Worm (Caenorhabditis elegans) whole organism, late embryonic: ENCODE measurements around the gene F58E1.13.

Experiments used
- C08G9.2 ChIP-seq: sonication (generic microtip); optimal IDR thresholded peaks from 2 replicates; lab custom pipeline; 2016; ENCODE audit warnings: mild to moderate bottlenecking, missing genetic modification characterization, moderate library complexity, missing compliant biosample characterization
- C38D4.7 ChIP-seq: fragments of 200-800 bp; sonication (Bioruptor generic); optimal IDR thresholded peaks from 2 replicates; lab custom pipeline; 2018; ENCODE audit warnings: mild to moderate bottlenecking, missing genetic modification characterization, moderate library complexity, missing compliant biosample characterization
- F13H6.1 ChIP-seq: sonication (generic microtip); optimal IDR thresholded peaks from 2 replicates; lab custom pipeline; 2016; ENCODE audit warnings: missing genetic modification characterization, missing compliant biosample characterization
- K02D7.2 ChIP-seq: sonication (generic microtip); optimal IDR thresholded peaks from 2 replicates; lab custom pipeline; 2017; ENCODE audit warnings: mild to moderate bottlenecking, missing genetic modification characterization, missing compliant biosample characterization
- K09A11.1 ChIP-seq: sonication (generic microtip); optimal IDR thresholded peaks from 2 replicates; lab custom pipeline; 2017; ENCODE audit warnings: antibody characterized with exemption, mild to moderate bottlenecking, missing genetic modification characterization, missing compliant biosample characterization; ENCODE audit not compliant: insufficient read depth
- T23F11.4 ChIP-seq: fragments of 200-800 bp; sonication (Bioruptor generic); optimal IDR thresholded peaks from 2 replicates; lab custom pipeline; 2018; ENCODE audit warnings: mild to moderate bottlenecking, missing genetic modification characterization, missing compliant biosample characterization
- Y22D7AL.16 ChIP-seq: sonication (generic microtip); optimal IDR thresholded peaks from 2 replicates; lab custom pipeline; 2016; ENCODE audit warnings: missing genetic modification characterization, missing compliant biosample characterization
- ahr-1 ChIP-seq: sonication (generic microtip); optimal IDR thresholded peaks from 2 replicates; lab custom pipeline; 2016; ENCODE audit warnings: missing genetic modification characterization, missing compliant biosample characterization
- ama-1 ChIP-seq: fragments of 150-350 bp; optimal IDR thresholded peaks from 2 replicates; lab custom pipeline; 2014
- ceh-18 ChIP-seq: sonication (generic microtip); optimal IDR thresholded peaks from 2 replicates; lab custom pipeline; 2016; ENCODE audit warnings: missing genetic modification characterization, missing compliant biosample characterization
- ceh-2 ChIP-seq: sonication (generic microtip); optimal IDR thresholded peaks from 2 replicates; lab custom pipeline; 2016; ENCODE audit warnings: missing genotype, missing genetic modification characterization, missing compliant biosample characterization
- ceh-22 ChIP-seq: sonication (generic microtip); optimal IDR thresholded peaks from 2 replicates; lab custom pipeline; 2017; ENCODE audit warnings: missing biosample characterization, missing genetic modification characterization
- ceh-24 ChIP-seq: sonication (generic microtip); optimal IDR thresholded peaks from 2 replicates; lab custom pipeline; 2016; ENCODE audit warnings: mild to moderate bottlenecking, missing genetic modification characterization, missing compliant biosample characterization
- ceh-31 ChIP-seq: sonication (generic microtip); optimal IDR thresholded peaks from 2 replicates; lab custom pipeline; 2016; ENCODE audit warnings: missing genetic modification characterization, missing compliant biosample characterization
- ceh-34 ChIP-seq: sonication (generic microtip); optimal IDR thresholded peaks from 2 replicates; lab custom pipeline; 2016; ENCODE audit warnings: mild to moderate bottlenecking, missing genetic modification characterization, missing compliant biosample characterization
- ceh-6 ChIP-seq: fragments of 200-800 bp; sonication (Bioruptor generic); optimal IDR thresholded peaks from 2 replicates; lab custom pipeline; 2018; ENCODE audit warnings: mild to moderate bottlenecking, missing genetic modification characterization, missing compliant biosample characterization
- che-1 ChIP-seq: sonication (generic microtip); optimal IDR thresholded peaks from 2 replicates; lab custom pipeline; 2016; ENCODE audit warnings: mild to moderate bottlenecking, missing genetic modification characterization, missing compliant biosample characterization
- ets-4 ChIP-seq: sonication (generic microtip); optimal IDR thresholded peaks from 2 replicates; lab custom pipeline; 2016; ENCODE audit warnings: missing genetic modification characterization, missing compliant biosample characterization
- fax-1 ChIP-seq: sonication (generic microtip); optimal IDR thresholded peaks from 2 replicates; lab custom pipeline; 2016; ENCODE audit warnings: missing genotype, missing genetic modification characterization, missing compliant biosample characterization
- fkh-6 ChIP-seq: sonication (generic microtip); optimal IDR thresholded peaks from 2 replicates; lab custom pipeline; 2016; ENCODE audit warnings: missing genetic modification characterization, missing compliant biosample characterization
- hlh-13 ChIP-seq: fragments of 200-800 bp; sonication (Bioruptor generic); optimal IDR thresholded peaks from 2 replicates; lab custom pipeline; 2018; ENCODE audit warnings: mild to moderate bottlenecking, missing genetic modification characterization, missing compliant biosample characterization
- hlh-15 ChIP-seq: sonication (generic microtip); optimal IDR thresholded peaks from 2 replicates; lab custom pipeline; 2016; ENCODE audit warnings: missing genetic modification characterization, missing compliant biosample characterization
- hlh-8 ChIP-seq: sonication (generic microtip); optimal IDR thresholded peaks from 2 replicates; lab custom pipeline; 2016; ENCODE audit warnings: missing genotype, missing genetic modification characterization, missing compliant biosample characterization
- lim-6 ChIP-seq: sonication (generic microtip); optimal IDR thresholded peaks from 2 replicates; lab custom pipeline; 2016; ENCODE audit warnings: missing genetic modification characterization, missing compliant biosample characterization
- lin-11 ChIP-seq: fragments of 200-800 bp; sonication (Bioruptor generic); optimal IDR thresholded peaks from 2 replicates; lab custom pipeline; 2018; ENCODE audit warnings: mild to moderate bottlenecking, missing genetic modification characterization, missing compliant biosample characterization
- nfya-1 ChIP-seq: sonication (generic microtip); optimal IDR thresholded peaks from 2 replicates; lab custom pipeline; 2017; ENCODE audit warnings: missing genetic modification characterization, mild to moderate bottlenecking, missing compliant biosample characterization, antibody characterized with exemption, moderate library complexity
- nhr-232 ChIP-seq: sonication (generic microtip); optimal IDR thresholded peaks from 2 replicates; lab custom pipeline; 2016; ENCODE audit warnings: missing genetic modification characterization, missing compliant biosample characterization
- odd-2 ChIP-seq: sonication (generic microtip); optimal IDR thresholded peaks from 2 replicates; lab custom pipeline; 2017; ENCODE audit warnings: antibody characterized with exemption, mild to moderate bottlenecking, missing genetic modification characterization, missing compliant biosample characterization
- pax-1 ChIP-seq: fragments of 150-350 bp; optimal IDR thresholded peaks from 2 replicates; lab custom pipeline; 2014; ENCODE audit warnings: missing biosample characterization, missing genetic modification characterization
- pros-1 ChIP-seq: fragments of 150-350 bp; optimal IDR thresholded peaks from 2 replicates; lab custom pipeline; 2014; ENCODE audit warnings: missing biosample characterization, missing genetic modification reagents, missing genetic modification characterization
- rnt-1 ChIP-seq: sonication (generic microtip); optimal IDR thresholded peaks from 2 replicates; lab custom pipeline; 2016; ENCODE audit warnings: missing genetic modification characterization, missing compliant biosample characterization
- syd-9 ChIP-seq: sonication (generic microtip); optimal IDR thresholded peaks from 2 replicates; lab custom pipeline; 2016; ENCODE audit warnings: mild to moderate bottlenecking, missing genetic modification characterization, moderate library complexity, missing compliant biosample characterization
- unc-3 ChIP-seq, 2 experiments: fragments of 200-800 bp in 1 of 2; sonication (Bioruptor generic) in 1 of 2; sonication (generic microtip) in 1 of 2; conservative IDR thresholded peaks in 1 of 2; optimal IDR thresholded peaks in 1 of 2; 2 replicates each; pipeline versions ENCODE4 v1.3.6 to Lab custom; 2016 to 2022; ENCODE audit warnings: missing compliant biosample characterization in 2 of 2, missing genetic modification characterization in 2 of 2, missing genetic modification reagents in 1 of 2
- unc-42 ChIP-seq: sonication (generic microtip); optimal IDR thresholded peaks from 2 replicates; lab custom pipeline; 2016; ENCODE audit warnings: missing genotype, missing genetic modification characterization, missing compliant biosample characterization
- unc-86 ChIP-seq: sonication (generic microtip); optimal IDR thresholded peaks from 2 replicates; lab custom pipeline; 2016; ENCODE audit warnings: missing genetic modification characterization, missing compliant biosample characterization
- zip-5 ChIP-seq: sonication (generic microtip); optimal IDR thresholded peaks from 2 replicates; lab custom pipeline; 2016; ENCODE audit warnings: missing genetic modification characterization, missing compliant biosample characterization

Gene F58E1.13

DNA sequence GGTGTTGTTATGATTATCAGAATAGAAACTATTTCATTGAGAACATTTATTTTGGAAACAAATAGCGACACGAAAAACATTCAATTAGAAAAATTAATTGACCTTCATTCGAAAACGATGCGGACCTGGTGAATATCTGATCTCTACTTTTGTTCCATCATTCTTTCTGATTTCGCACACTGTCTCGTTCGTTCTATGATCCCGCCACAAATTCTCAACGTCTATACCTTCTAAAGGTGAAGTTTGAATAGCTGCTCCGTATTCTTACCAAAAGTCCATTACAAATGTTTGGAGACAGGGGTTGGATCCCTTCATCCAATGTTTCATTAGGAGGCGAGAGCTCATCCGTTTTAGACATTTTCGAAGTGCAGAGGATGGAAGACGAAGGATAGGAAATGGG lies 43.9 kb downstream of the F58E1.13 start, which contains the start of gene fbxb-16:
Gene fbxb-16 (minus strand): TSS at position 101 of the 400 bp plus-strand sequence.
- TF ChIP-seq K09A11.1, result no peak
- no peak for TF ChIP-seq C38D4.7 (GFP tag; lab: Kevin White, UChicago)
- TF ChIP-seq ceh-22, result no peak
- no peak for TF ChIP-seq pax-1 (tag; lab: Kevin White, UChicago)
- TF ChIP-seq K02D7.2 (tag; lab: Kevin White, UChicago), result no peak
- TF ChIP-seq Y22D7AL.16 (tag; lab: Kevin White, UChicago), result no peak
- TF ChIP-seq unc-42 (tag; lab: Kevin White, UChicago), result no peak

DNA sequence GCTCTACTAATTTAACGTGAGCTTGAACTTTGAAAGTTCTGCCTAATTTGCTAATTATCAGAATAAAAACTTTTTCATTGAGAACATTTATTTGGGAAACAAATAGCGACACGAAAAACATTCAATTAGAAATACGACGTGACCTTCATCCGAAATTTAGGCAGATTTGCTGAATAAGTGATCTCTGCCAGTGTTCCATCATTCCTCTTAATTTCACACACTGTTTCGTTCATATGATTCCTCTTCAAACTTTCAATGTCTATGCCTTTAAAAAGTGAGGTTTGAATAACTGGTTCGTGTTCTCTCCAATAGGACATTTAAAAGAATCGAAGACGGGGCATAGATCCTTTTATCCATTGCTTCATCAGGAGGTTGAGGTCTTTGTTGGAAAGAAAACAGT lies 45.2 kb downstream of the F58E1.13 start, which contains the start of gene fbxb-20:
Gene fbxb-20 (minus strand): TSS at position 101 of the 400 bp plus-strand sequence.
- TF ChIP-seq pros-1 (tag; lab: Kevin White, UChicago) (no peak), zip-5 (no peak), ceh-31 (tag; lab: Kevin White, UChicago) (no peak)

DNA sequence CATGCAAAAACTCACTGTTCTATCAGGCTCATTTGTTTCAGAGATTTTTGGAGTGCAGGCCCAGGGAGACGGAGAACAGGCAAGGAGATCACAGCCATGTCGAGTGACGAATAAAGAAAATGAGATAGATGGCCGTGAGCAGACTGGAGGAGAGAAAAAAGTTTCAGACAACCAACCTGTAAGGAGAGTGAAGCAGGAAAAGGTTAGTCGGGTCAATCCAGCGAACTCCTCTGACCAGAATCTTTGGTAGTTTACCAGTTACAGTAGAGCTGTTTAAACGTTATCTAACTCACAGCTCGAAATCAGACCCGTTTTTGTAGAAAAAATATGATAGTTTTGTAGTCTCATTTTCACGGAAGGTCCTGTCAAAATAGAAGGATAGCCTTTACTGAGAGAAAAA lies 46.9 kb downstream of the F58E1.13 start, which contains the start of gene fbxb-21:
Gene fbxb-21 (minus strand): TSS at position 101 of the 400 bp plus-strand sequence.
- TF ChIP-seq hlh-13 (no peak), ceh-34 (tag; lab: Kevin White, UChicago) (no peak), ceh-22 (no peak), unc-42 (tag; lab: Kevin White, UChicago) (no peak), ahr-1 (no peak), ama-1 (lab: Kevin White, UChicago) (no peak), odd-2 (tag; lab: Kevin White, UChicago) (no peak), nfya-1 (tag; lab: Kevin White, UChicago) (no peak), K09A11.1 (no peak), hlh-8 (tag; lab: Kevin White, UChicago) (no peak), fkh-6 (tag; lab: Kevin White, UChicago) (no peak), C08G9.2 (no peak), pros-1 (tag; lab: Kevin White, UChicago) (no peak), che-1 (no peak), pax-1 (tag; lab: Kevin White, UChicago) (no peak), lin-11 (no peak), syd-9 (tag; lab: Kevin White, UChicago) (no peak)

DNA sequence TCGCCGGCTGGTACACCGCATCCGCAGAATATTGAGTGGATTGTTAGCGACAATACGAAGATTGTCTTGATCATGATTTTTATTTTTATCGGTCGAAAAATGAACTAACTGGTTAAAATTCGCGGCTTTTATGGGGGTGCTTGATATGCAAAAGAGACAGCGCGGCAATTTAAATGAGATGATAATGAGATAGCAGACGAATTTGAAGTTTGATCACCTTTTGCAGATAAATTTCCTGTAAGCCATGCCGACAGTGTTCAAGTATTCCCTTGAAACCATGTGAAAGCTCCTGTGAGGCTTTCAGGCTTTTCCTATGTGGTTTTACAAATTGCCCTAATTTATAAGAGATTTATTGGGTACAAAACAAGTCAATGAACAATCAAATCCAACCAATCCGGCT lies 49.5 kb downstream of the F58E1.13 start, which contains the start of gene ZC204.17:
Gene ZC204.17 (minus strand): TSS at position 101 of the 400 bp plus-strand sequence.
- TF ChIP-seq ceh-18 (tag; lab: Kevin White, UChicago) (no peak), ceh-22 (no peak), ceh-6 (GFP tag; lab: Kevin White, UChicago) (no peak), unc-3 (GFP tag; conservative IDR thresholded peaks at IDR 0.05; lab: Robert Waterston, UW) (no peak), unc-3 (tag; optimal IDR thresholded peaks at IDR 0.05; lab: Kevin White, UChicago) (no peak), ama-1 (lab: Kevin White, UChicago) (no peak), lim-6 (tag; lab: Kevin White, UChicago) (no peak), F13H6.1 (tag; lab: Kevin White, UChicago) (no peak), fax-1 (tag; lab: Kevin White, UChicago) (no peak), syd-9 (tag; lab: Kevin White, UChicago) (no peak), ceh-2 (tag; lab: Kevin White, UChicago) (no peak), T23F11.4 (GFP tag; lab: Kevin White, UChicago) (no peak), ceh-24 (tag; lab: Kevin White, UChicago) (no peak), C38D4.7 (GFP tag; lab: Kevin White, UChicago) (no peak), unc-86 (no peak)

DNA sequence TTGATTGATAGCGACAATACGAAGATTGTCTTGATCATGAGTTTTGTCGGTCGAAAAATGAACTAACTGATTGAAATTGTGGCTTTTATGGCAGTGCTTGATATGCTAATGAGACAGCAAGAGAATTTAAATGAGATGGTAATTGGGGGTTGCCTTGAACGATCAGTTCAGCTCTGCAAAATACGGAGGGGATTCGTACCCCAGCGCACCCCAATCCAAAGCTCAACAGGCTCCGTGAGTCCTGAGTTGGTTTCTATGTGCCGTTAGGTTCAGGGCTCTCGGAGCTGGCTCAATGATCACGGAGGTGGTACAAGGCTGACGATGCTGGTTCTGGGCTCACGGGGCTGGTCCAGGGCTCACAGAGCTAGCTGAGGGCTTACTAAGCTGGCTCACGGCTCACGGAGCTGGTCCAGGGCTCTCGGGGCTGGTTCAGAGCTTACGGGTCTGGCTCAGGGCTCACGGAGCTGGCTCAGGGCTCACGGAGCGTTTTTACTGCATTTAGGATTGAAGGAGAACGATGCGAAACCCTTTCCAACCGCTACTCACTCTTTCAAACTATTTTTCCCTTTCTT lies 50.8 kb downstream of the F58E1.13 start, which contains the start of gene ZC204.6:
Gene ZC204.6 (minus strand): TSS at position 51 of the 572 bp plus-strand sequence.
- TF ChIP-seq unc-86 (no peak), hlh-15 (tag; lab: Kevin White, UChicago) (no peak), K02D7.2 (tag; lab: Kevin White, UChicago) (no peak), ceh-6 (GFP tag; lab: Kevin White, UChicago) (no peak), rnt-1 (tag; lab: Kevin White, UChicago) (no peak), F13H6.1 (tag; lab: Kevin White, UChicago) (no peak), K09A11.1 (no peak), ets-4 (tag; lab: Kevin White, UChicago) (no peak), nhr-232 (no peak), C38D4.7 (GFP tag; lab: Kevin White, UChicago) (no peak), lim-6 (tag; lab: Kevin White, UChicago) (no peak)
